Fruit fly (Drosophila melanogaster) whole organism, prepupa: ENCODE measurements around the gene CG44085.

Source experiments
- CG16779 ChIP-seq: fragments of 200-800 bp; sonication (Bioruptor generic); optimal IDR thresholded peaks from 3 replicates; lab custom pipeline; 2017; ENCODE audit warnings: missing biosample characterization, mild to moderate bottlenecking, missing genetic modification characterization
- CG8632 ChIP-seq: fragments of 200-800 bp; sonication (Bioruptor generic); optimal IDR thresholded peaks from 3 replicates; lab custom pipeline; 2016; ENCODE audit warnings: missing biosample characterization, missing genetic modification characterization
- Eip93F ChIP-seq: fragments of 200-800 bp; sonication (Bioruptor generic); optimal IDR thresholded peaks from 2 replicates; lab custom pipeline; 2016; ENCODE audit warnings: missing biosample characterization, mild to moderate bottlenecking, missing genetic modification characterization
- OdsH ChIP-seq: fragments of 200-800 bp; sonication (Bioruptor generic); optimal IDR thresholded peaks from 3 replicates; lab custom pipeline; 2016; ENCODE audit warnings: missing biosample characterization, missing genetic modification characterization
- Sox102F ChIP-seq: fragments of 200-800 bp; sonication (Bioruptor generic); optimal IDR thresholded peaks from 2 replicates; lab custom pipeline; 2016; ENCODE audit warnings: missing biosample characterization, mild to moderate bottlenecking, missing genetic modification characterization
- Sox14 ChIP-seq: fragments of 200-800 bp; sonication (Bioruptor generic); optimal IDR thresholded peaks from 3 replicates; lab custom pipeline; 2016; ENCODE audit warnings: missing biosample characterization, missing genetic modification characterization
- cyc ChIP-seq: fragments of 200-800 bp; sonication (Bioruptor generic); optimal IDR thresholded peaks from 3 replicates; lab custom pipeline; 2016; ENCODE audit warnings: missing biosample characterization, missing genetic modification characterization
- esn ChIP-seq: fragments of 200-800 bp; sonication (Bioruptor generic); optimal IDR thresholded peaks from 2 replicates; lab custom pipeline; 2016; ENCODE audit warnings: missing biosample characterization, mild to moderate bottlenecking, missing genetic modification characterization, moderate library complexity
- lz ChIP-seq: fragments of 200-800 bp; sonication (Bioruptor generic); optimal IDR thresholded peaks from 3 replicates; lab custom pipeline; 2016; ENCODE audit warnings: missing biosample characterization, missing genetic modification characterization
- pdm3 ChIP-seq: fragments of 200-800 bp; sonication (Bioruptor generic); optimal IDR thresholded peaks from 3 replicates; lab custom pipeline; 2016; ENCODE audit warnings: missing biosample characterization, missing genetic modification characterization

DNA sequence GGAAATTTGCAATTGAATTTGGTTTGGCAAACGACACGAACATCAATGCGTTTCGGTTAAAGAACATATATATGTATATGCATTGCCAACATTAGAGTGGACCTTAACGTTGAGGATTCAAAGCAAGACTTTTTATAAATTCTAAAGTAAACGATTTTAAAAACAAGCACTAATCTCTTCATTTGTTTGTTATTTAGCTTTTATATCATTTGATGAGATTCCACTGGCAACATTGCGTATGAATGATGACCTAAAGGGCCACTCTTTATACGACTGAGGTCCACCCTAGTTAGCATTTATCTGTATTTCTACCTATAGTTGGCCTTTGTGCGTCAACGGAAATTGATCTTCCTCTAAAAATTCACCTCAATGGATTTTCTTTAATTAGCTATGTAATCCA, 2.1 kb upstream of the CG44085 start:
- TF ChIP-seq cyc (GFP tag; lab: Kevin White, UChicago) (no peak), Sox102F (no peak), CG8632 (GFP tag; lab: Kevin White, UChicago) (no peak), Sox14 (GFP tag; lab: Kevin White, UChicago) (no peak), esn (GFP tag; lab: Kevin White, UChicago) (no peak), lz (GFP tag; lab: Kevin White, UChicago) (no peak), OdsH (GFP tag; lab: Kevin White, UChicago) (peak; percentile 35), Eip93F (GFP tag; lab: Kevin White, UChicago) (no peak), pdm3 (GFP tag; lab: Kevin White, UChicago) (peak; percentile 32), CG16779 (tag; lab: Kevin White, UChicago) (no peak)
